Fruit fly (Drosophila melanogaster) whole organism, wandering third instar larva: Measurements from ENCODE around the gene spn-A.

Experiments
- Abd-B ChIP-seq: fragments of >200 bp; optimal IDR thresholded peaks from 2 replicates; lab custom pipeline; 2017; ENCODE audit warnings: missing biosample characterization, missing genetic modification characterization
- CG32264 ChIP-seq: fragments of 200-800 bp; sonication (Bioruptor generic); optimal IDR thresholded peaks from 2 replicates; lab custom pipeline; 2016; ENCODE audit warnings: missing biosample characterization, missing genetic modification characterization
- CG9705 ChIP-seq: fragments of 200-800 bp; sonication (Bioruptor generic); optimal IDR thresholded peaks from 2 replicates; lab custom pipeline; 2018; ENCODE audit warnings: missing biosample characterization, mild to moderate bottlenecking, missing genetic modification characterization
- CrebA ChIP-seq: fragments of 200-800 bp; sonication (Bioruptor generic); optimal IDR thresholded peaks from 2 replicates; lab custom pipeline; 2016; ENCODE audit warnings: missing biosample characterization, mild to moderate bottlenecking, missing genetic modification characterization, borderline replicate concordance
- Dfd ChIP-seq: fragments of >200 bp; optimal IDR thresholded peaks from 2 replicates; lab custom pipeline; 2017; ENCODE audit warnings: missing biosample characterization, missing genetic modification characterization
- Dif ChIP-seq: fragments of 200-275, 200-300 bp; sonication (Bioruptor generic); optimal IDR thresholded peaks from 2 replicates; lab custom pipeline; 2018; ENCODE audit warnings: missing biosample characterization, missing genetic modification characterization; ENCODE audit not compliant: partially characterized antibody
- GATAd ChIP-seq: sonication (Bioruptor generic); optimal IDR thresholded peaks from 2 replicates; lab custom pipeline; 2016; ENCODE audit warnings: missing biosample characterization, missing genetic modification characterization
- HLH106 ChIP-seq: fragments of 200-800 bp; optimal IDR thresholded peaks from 3 replicates; lab custom pipeline; 2019; ENCODE audit warnings: missing biosample characterization, mild to moderate bottlenecking, missing genetic modification characterization, moderate library complexity
- Hnf4 ChIP-seq: fragments of 200-800 bp; sonication (Bioruptor generic); optimal IDR thresholded peaks from 2 replicates; lab custom pipeline; 2016; ENCODE audit warnings: missing biosample characterization, mild to moderate bottlenecking, missing genetic modification characterization
- Hr78 ChIP-seq: fragments of >200 bp; optimal IDR thresholded peaks from 2 replicates; lab custom pipeline; 2017; ENCODE audit warnings: missing biosample characterization, missing genetic modification characterization
- Hr83 ChIP-seq: fragments of 200-300 bp; sonication (Bioruptor generic); optimal IDR thresholded peaks from 2 replicates; lab custom pipeline; 2016; ENCODE audit warnings: missing biosample characterization, mild to moderate bottlenecking, missing genetic modification characterization, moderate library complexity; ENCODE audit not compliant: poor library complexity, severe bottlenecking
- Jra ChIP-seq: sonication (Bioruptor generic); optimal IDR thresholded peaks from 2 replicates; lab custom pipeline; 2016; ENCODE audit warnings: missing biosample characterization, missing genetic modification characterization
- Mio ChIP-seq: sonication (Bioruptor generic); optimal IDR thresholded peaks from 2 replicates; lab custom pipeline; 2016; ENCODE audit warnings: missing biosample characterization, missing genetic modification characterization
- N ChIP-seq: fragments of >200 bp; optimal IDR thresholded peaks from 2 replicates; lab custom pipeline; 2018; ENCODE audit warnings: missing biosample characterization, missing external identifiers, missing genetic modification characterization
- OdsH ChIP-seq: fragments of 200-800 bp; sonication (Bioruptor generic); optimal IDR thresholded peaks from 2 replicates; lab custom pipeline; 2016; ENCODE audit warnings: missing biosample characterization, mild to moderate bottlenecking, missing genetic modification characterization
- Rel ChIP-seq, 2 experiments: fragments of 200-800 bp; sonication (Bioruptor generic) in 1 of 2; optimal IDR thresholded peaks; 2 replicates in 1 of 2; 3 replicates in 1 of 2; lab custom pipeline; 2016 to 2019; ENCODE audit warnings: mild to moderate bottlenecking in 2 of 2, missing biosample characterization in 2 of 2, missing genetic modification characterization in 2 of 2, moderate library complexity in 1 of 2
- Sp1 ChIP-seq: fragments of 200-800 bp; sonication (Bioruptor generic); optimal IDR thresholded peaks from 3 replicates; lab custom pipeline; 2019; ENCODE audit warnings: missing biosample characterization, mild to moderate bottlenecking, missing genetic modification characterization, moderate library complexity
- Vsx2 ChIP-seq: fragments of 200-300, 225-300 bp; sonication (Bioruptor generic); optimal IDR thresholded peaks from 2 replicates; lab custom pipeline; 2018; ENCODE audit warnings: missing biosample characterization, missing genetic modification characterization; ENCODE audit not compliant: partially characterized antibody
- br ChIP-seq: fragments of 200-800 bp; sonication (Bioruptor generic); optimal IDR thresholded peaks from 2 replicates; lab custom pipeline; 2016; ENCODE audit warnings: missing biosample characterization, missing genetic modification characterization
- brk ChIP-seq: fragments of 200-800 bp; sonication (Bioruptor generic); optimal IDR thresholded peaks from 2 replicates; lab custom pipeline; 2016; ENCODE audit warnings: missing biosample characterization, mild to moderate bottlenecking, missing genetic modification characterization
- dl ChIP-seq, 2 experiments: fragments of 175-275, 200-275 bp in 1 of 2; fragments of 200-275 bp in 1 of 2; sonication (Bioruptor generic); optimal IDR thresholded peaks; lab custom pipeline; 2018; ENCODE audit warnings: mild to moderate bottlenecking in 2 of 2, missing biosample characterization in 2 of 2, missing genetic modification characterization in 2 of 2, moderate library complexity in 2 of 2; ENCODE audit not compliant: partially characterized antibody in 2 of 2, insufficient read depth in 1 of 2
- dmrt93B ChIP-seq: fragments of 200-800 bp; sonication (Bioruptor generic); optimal IDR thresholded peaks from 2 replicates; lab custom pipeline; 2018; ENCODE audit warnings: missing biosample characterization, mild to moderate bottlenecking, missing genetic modification characterization
- dsf ChIP-seq: sonication (Bioruptor generic); optimal IDR thresholded peaks from 2 replicates; lab custom pipeline; 2016; ENCODE audit warnings: missing biosample characterization, missing genetic modification characterization, borderline replicate concordance
- ey ChIP-seq: fragments of 200-800 bp; sonication (Bioruptor generic); optimal IDR thresholded peaks from 2 replicates; lab custom pipeline; 2016; ENCODE audit warnings: missing biosample characterization, missing genetic modification characterization
- foxo ChIP-seq, 2 experiments: fragments of 200-800 bp; sonication (Bioruptor generic); optimal IDR thresholded peaks; 2 replicates in 1 of 2; 3 replicates in 1 of 2; lab custom pipeline; 2016 to 2017; ENCODE audit warnings: missing biosample characterization in 2 of 2, missing genetic modification characterization in 2 of 2
- fru ChIP-seq: fragments of 200-800 bp; sonication (Bioruptor generic); optimal IDR thresholded peaks from 3 replicates; lab custom pipeline; 2016; ENCODE audit warnings: missing biosample characterization, mild to moderate bottlenecking, missing genetic modification characterization
- h ChIP-seq: fragments of 200-800 bp; sonication (Bioruptor generic); optimal IDR thresholded peaks from 3 replicates; lab custom pipeline; 2016; ENCODE audit warnings: missing biosample characterization, mild to moderate bottlenecking, missing genetic modification characterization
- jim ChIP-seq: fragments of 175-275, 200-325 bp; sonication (Bioruptor generic); optimal IDR thresholded peaks from 2 replicates; lab custom pipeline; 2016; ENCODE audit warnings: missing biosample characterization, mild to moderate bottlenecking, missing genetic modification characterization
- lola ChIP-seq: fragments of >200 bp; optimal IDR thresholded peaks from 2 replicates; lab custom pipeline; 2017; ENCODE audit warnings: missing biosample characterization, missing genetic modification characterization
- pan ChIP-seq: fragments of >200 bp; optimal IDR thresholded peaks from 2 replicates; lab custom pipeline; 2017
- psq ChIP-seq: fragments of 200-800 bp; sonication (Bioruptor generic); optimal IDR thresholded peaks from 3 replicates; lab custom pipeline; 2017; ENCODE audit warnings: missing biosample characterization, mild to moderate bottlenecking, missing genetic modification characterization, moderate library complexity
- rgr ChIP-seq: fragments of 200-800 bp; sonication (Bioruptor generic); optimal IDR thresholded peaks from 3 replicates; lab custom pipeline; 2016; ENCODE audit warnings: missing biosample characterization, mild to moderate bottlenecking, missing genetic modification characterization
- sage ChIP-seq: fragments of 200-800 bp; sonication (Bioruptor generic); optimal IDR thresholded peaks from 2 replicates; lab custom pipeline; 2016; ENCODE audit warnings: missing biosample characterization, mild to moderate bottlenecking, missing genetic modification characterization
- sv ChIP-seq: fragments of 200-800 bp; sonication (Bioruptor generic); optimal IDR thresholded peaks from 3 replicates; lab custom pipeline; 2016; ENCODE audit warnings: missing biosample characterization, missing genetic modification characterization
- tai ChIP-seq: sonication (Bioruptor generic); optimal IDR thresholded peaks from 2 replicates; lab custom pipeline; 2016; ENCODE audit warnings: missing biosample characterization, missing genetic modification characterization
- woc ChIP-seq: sonication (Bioruptor generic); optimal IDR thresholded peaks from 2 replicates; lab custom pipeline; 2016; ENCODE audit warnings: missing biosample characterization, mild to moderate bottlenecking, missing genetic modification characterization

spn-A gene

DNA sequence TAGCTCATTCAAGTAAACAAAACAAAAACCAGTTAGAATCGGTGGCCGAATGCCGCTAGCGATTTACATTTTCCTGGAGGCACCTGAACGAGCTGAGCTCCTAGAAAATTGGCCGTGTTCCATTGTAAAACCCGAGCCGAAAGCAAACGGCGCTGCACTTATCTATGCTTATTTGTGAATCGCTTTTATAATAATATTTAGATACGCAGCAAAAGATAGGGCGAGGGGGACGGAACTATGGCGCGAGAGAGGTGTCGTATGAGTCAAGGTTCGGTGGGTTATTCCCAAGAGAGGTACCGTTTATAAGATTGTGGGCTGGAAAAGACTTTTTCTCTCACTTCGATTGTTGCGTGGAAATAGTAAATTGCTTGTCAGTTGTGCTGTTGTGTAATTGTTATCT is 7.9 kb upstream of the spn-A start:
- TF ChIP-seq N (GFP tag; lab: Kevin White, UChicago): no peak

DNA sequence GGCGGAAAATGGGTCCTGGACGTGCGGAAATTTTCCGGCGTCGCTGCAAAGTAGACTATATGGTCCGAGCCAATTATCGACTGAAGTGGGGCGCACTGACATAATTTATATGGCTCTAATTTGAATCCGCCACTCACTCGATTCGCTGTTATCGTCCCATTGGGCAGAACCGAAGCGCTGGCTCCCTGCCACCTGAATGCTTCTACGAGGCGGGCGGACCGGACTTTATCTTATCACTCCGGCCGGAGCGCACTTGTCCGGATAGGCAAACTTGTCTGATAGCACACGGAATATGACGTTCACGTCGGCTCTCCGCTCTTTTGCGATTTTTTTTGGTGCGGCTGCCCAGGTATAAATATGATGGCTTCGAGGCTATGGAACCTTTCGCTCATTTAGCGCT is 6.7 kb upstream of the spn-A start:
- TF ChIP-seq br (GFP tag; lab: Kevin White, UChicago): peak; percentile 7
- no peak for TF ChIP-seq dl (GFP tag; optimal IDR thresholded peaks at IDR 0.05; lab: Kevin White, UChicago; ENCODE audit: insufficient read depth in 1 of 2, partially characterized antibody in 2 of 2)
- peak; percentile 84 for TF ChIP-seq h (GFP tag; lab: Kevin White, UChicago)
- TF ChIP-seq, all 38 proteins: peak for 2

DNA sequence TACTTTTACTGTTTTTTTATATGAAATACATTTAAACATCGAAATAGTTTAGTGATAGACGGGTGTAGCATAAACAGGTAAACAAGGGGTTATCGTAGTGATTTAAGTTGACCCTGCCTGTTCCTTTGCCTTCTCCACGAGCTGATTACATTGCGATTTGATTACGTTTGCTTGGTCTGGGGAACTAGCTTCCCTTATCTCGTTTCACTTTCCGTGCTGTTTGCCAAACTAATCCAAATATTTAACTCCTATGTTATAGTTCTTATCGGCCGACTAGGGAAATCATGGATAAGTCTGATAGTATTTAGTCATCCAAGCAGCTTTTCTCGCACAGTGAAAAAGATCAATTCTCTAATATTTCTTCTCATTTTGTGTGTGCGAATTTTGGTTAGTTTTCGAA is 6.1 kb upstream of the spn-A start:
- TF ChIP-seq Jra (GFP tag; lab: Kevin White, UChicago) (no peak), Vsx2 (GFP tag; lab: Kevin White, UChicago) (no peak), h (GFP tag; lab: Kevin White, UChicago) (no peak), Dif (GFP tag; lab: Kevin White, UChicago) (no peak), br (GFP tag; lab: Kevin White, UChicago) (no peak), CrebA (no peak), tai (GFP tag; lab: Kevin White, UChicago) (no peak), Hr83 (GFP tag; lab: Kevin White, UChicago) (no peak), Abd-B (no peak), dmrt93B (no peak), Sp1 (no peak), sage (GFP tag; lab: Kevin White, UChicago) (no peak), Hr78 (GFP tag; lab: Kevin White, UChicago) (no peak), dl (GFP tag; optimal IDR thresholded peaks at IDR 0.05; lab: Kevin White, UChicago; ENCODE audit: insufficient read depth in 1 of 2, partially characterized antibody in 2 of 2) (no peak), lola (GFP tag; lab: Kevin White, UChicago) (no peak), GATAd (no peak)

DNA sequence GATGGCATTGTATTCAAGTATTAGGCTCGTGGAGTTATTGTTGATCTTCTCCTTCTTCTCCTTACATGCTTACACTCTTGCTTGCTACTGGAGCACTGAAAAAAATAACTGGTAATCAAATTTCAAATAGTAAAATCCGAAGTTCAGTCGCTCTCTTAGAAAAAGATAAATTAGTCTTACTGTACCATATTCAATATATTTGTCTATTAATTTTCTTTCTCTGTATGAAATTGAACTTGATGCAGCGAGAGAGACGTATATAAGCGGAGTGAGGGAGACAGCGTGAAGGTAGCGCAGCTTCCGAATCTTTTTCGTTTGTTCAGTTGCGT is 5.3 kb upstream of the spn-A start:
- TF ChIP-seq woc: peak; percentile 87
- TF ChIP-seq sage (GFP tag; lab: Kevin White, UChicago): peak; percentile 93
- TF ChIP-seq Mio (GFP tag; lab: Kevin White, UChicago): peak; percentile 22
- no peak for TF ChIP-seq dsf (GFP tag; lab: Kevin White, UChicago)
- TF ChIP-seq CrebA: no peak
- peak; percentile 44 for TF ChIP-seq CG9705 (GFP tag; lab: Kevin White, UChicago)
- TF ChIP-seq br (GFP tag; lab: Kevin White, UChicago): peak; percentile 93
- TF ChIP-seq dmrt93B: peak; percentile 76
- peak; percentile 92 for TF ChIP-seq Hnf4 (GFP tag; lab: Kevin White, UChicago)
- peak; percentile 88 for TF ChIP-seq OdsH
- no peak for TF ChIP-seq Vsx2 (GFP tag; lab: Kevin White, UChicago)
- TF ChIP-seq tai (GFP tag; lab: Kevin White, UChicago): peak; percentile 83
- peak; percentile 87 for TF ChIP-seq psq (GFP tag; lab: Kevin White, UChicago)
- no peak for TF ChIP-seq Hr78 (GFP tag; lab: Kevin White, UChicago)
- TF ChIP-seq GATAd: peak; percentile 60
- peak; percentile 95 for TF ChIP-seq h (GFP tag; lab: Kevin White, UChicago)
- TF ChIP-seq dl (GFP tag; optimal IDR thresholded peaks at IDR 0.05; lab: Kevin White, UChicago; ENCODE audit: insufficient read depth in 1 of 2, partially characterized antibody in 2 of 2): no peak
- TF ChIP-seq Hr83 (GFP tag; lab: Kevin White, UChicago): no peak
- TF ChIP-seq pan (lab: Kevin White, UChicago): no peak
- TF ChIP-seq brk (GFP tag; lab: Kevin White, UChicago): peak; percentile 79
- TF ChIP-seq foxo (GFP tag; optimal IDR thresholded peaks at IDR 0.05; lab: Kevin White, UChicago): peak; percentile 58 to 93
- TF ChIP-seq jim: no peak
- TF ChIP-seq sv (GFP tag; lab: Kevin White, UChicago): peak; percentile 40
- TF ChIP-seq Sp1: peak; percentile 89
- peak; percentile 95 for TF ChIP-seq fru (GFP tag; lab: Kevin White, UChicago)
- TF ChIP-seq rgr (GFP tag; lab: Kevin White, UChicago): peak; percentile 92
- TF ChIP-seq Jra (GFP tag; lab: Kevin White, UChicago): peak; percentile 88
- TF ChIP-seq Dfd: no peak
- TF ChIP-seq CG32264: peak; percentile 91
- TF ChIP-seq Rel (GFP tag; optimal IDR thresholded peaks at IDR 0.05; lab: Kevin White, UChicago): peak; percentile 37
- peak; percentile 47 for TF ChIP-seq Rel (tag; optimal IDR thresholded peaks at IDR 0.05; lab: Kevin White, UChicago)
- no peak for TF ChIP-seq Dif (GFP tag; lab: Kevin White, UChicago)
- peak; percentile 90 for TF ChIP-seq HLH106
- no peak for TF ChIP-seq Abd-B
- peak; percentile 93 for TF ChIP-seq ey (GFP tag; lab: Kevin White, UChicago)
